Fruit fly (Drosophila melanogaster) whole organism, embryonic: ENCODE data around the gene CG44005.
A peak's percentile ranks its signal among the peaks of the same experiment; 100 is the strongest.

ENCODE experiments used
- Bdp1 ChIP-seq: fragments of 200-800 bp; sonication (Bioruptor generic); optimal IDR thresholded peaks from 3 replicates; lab custom pipeline; 2016; ENCODE audit warnings: missing biosample characterization, missing genetic modification characterization
- CG1024 ChIP-seq: fragments of 200-800 bp; sonication (Bioruptor generic); IDR thresholded peaks from 2 replicates; pipeline ENCODE4 v1.3.6; 2022; ENCODE audit warnings: missing biosample characterization, missing genetic modification characterization
- CG10565 ChIP-seq: fragments of 200-800 bp; sonication (Bioruptor generic); optimal IDR thresholded peaks from 3 replicates; lab custom pipeline; 2016; ENCODE audit warnings: missing biosample characterization, mild to moderate bottlenecking, missing genetic modification characterization
- CG11398 ChIP-seq: fragments of 200-800 bp; sonication (Bioruptor generic); optimal IDR thresholded peaks from 2 replicates; lab custom pipeline; 2016; ENCODE audit warnings: missing biosample characterization, missing genetic modification characterization
- CG12299 ChIP-seq: fragments of 200-800 bp; sonication (Bioruptor generic); optimal IDR thresholded peaks from 2 replicates; lab custom pipeline; 2018; ENCODE audit warnings: missing biosample characterization, mild to moderate bottlenecking, missing genetic modification characterization
- CG13424 ChIP-seq: fragments of 200-800 bp; sonication (Bioruptor generic); optimal IDR thresholded peaks from 2 replicates; lab custom pipeline; 2019; ENCODE audit warnings: missing biosample characterization, mild to moderate bottlenecking, missing genetic modification characterization, moderate library complexity
- CG14441 ChIP-seq: fragments of 200-800 bp; sonication (Bioruptor generic); IDR thresholded peaks from 2 replicates; pipeline ENCODE4 v1.3.6; 2022; ENCODE audit warnings: missing biosample characterization, missing genetic modification characterization
- CG14667 ChIP-seq: fragments of 200-800 bp; sonication (Bioruptor generic); IDR thresholded peaks from 2 replicates; pipeline ENCODE4 v1.3.6; 2022; ENCODE audit warnings: missing biosample characterization, missing genetic modification characterization
- CG15696 ChIP-seq: fragments of 200-800 bp; sonication (Bioruptor generic); optimal IDR thresholded peaks from 2 replicates; lab custom pipeline; 2019; ENCODE audit warnings: missing biosample characterization, mild to moderate bottlenecking, missing genetic modification characterization, moderate library complexity
- CG18011 ChIP-seq: fragments of 200-800 bp; sonication (Bioruptor generic); optimal IDR thresholded peaks from 2 replicates; lab custom pipeline; 2017; ENCODE audit warnings: missing biosample characterization, missing genetic modification characterization, mild to moderate bottlenecking, moderate library complexity, missing genotype
- CG18476 ChIP-seq: fragments of 200-800 bp; sonication (Bioruptor generic); optimal IDR thresholded peaks from 2 replicates; lab custom pipeline; 2016; ENCODE audit warnings: missing biosample characterization, mild to moderate bottlenecking, missing genetic modification characterization
- CG2199 ChIP-seq: fragments of 200-800 bp; sonication (Bioruptor generic); IDR thresholded peaks from 3 replicates; pipeline ENCODE4 v1.3.6; 2022; ENCODE audit warnings: missing biosample characterization, missing genetic modification characterization
- CG2712 ChIP-seq: fragments of 200-800 bp; optimal IDR thresholded peaks from 3 replicates; lab custom pipeline; 2019; ENCODE audit warnings: missing biosample characterization, mild to moderate bottlenecking, missing genetic modification characterization, moderate library complexity
- CG30403 ChIP-seq: fragments of 200-800 bp; sonication (Bioruptor generic); optimal IDR thresholded peaks from 3 replicates; lab custom pipeline; 2016; ENCODE audit warnings: missing biosample characterization, missing genetic modification characterization
- CG31224 ChIP-seq: fragments of 200-800 bp; sonication (Bioruptor generic); IDR thresholded peaks from 2 replicates; pipeline ENCODE4 v1.3.6; 2022; ENCODE audit warnings: missing biosample characterization, missing genetic modification characterization
- CG3995 ChIP-seq: fragments of 200-800 bp; sonication (Bioruptor generic); optimal IDR thresholded peaks from 3 replicates; lab custom pipeline; 2016; ENCODE audit warnings: missing biosample characterization, missing genetic modification characterization
- CG42726 ChIP-seq: fragments of 200-800 bp; sonication (Bioruptor generic); IDR thresholded peaks from 2 replicates; pipeline ENCODE4 v1.3.6; 2022; ENCODE audit warnings: missing biosample characterization, missing genetic modification characterization; ENCODE audit not compliant: partially characterized antibody
- CG4360 ChIP-seq: fragments of 200-800 bp; sonication (Bioruptor generic); IDR thresholded peaks from 2 replicates; pipeline ENCODE4 v1.3.6; 2022; ENCODE audit warnings: missing biosample characterization, missing genetic modification characterization
- CG6272 ChIP-seq: fragments of 200-800 bp; sonication (Bioruptor generic); IDR thresholded peaks from 2 replicates; pipeline ENCODE4 v1.3.6; 2022; ENCODE audit warnings: missing biosample characterization, missing genetic modification characterization
- CG7556 ChIP-seq: fragments of 200-800 bp; sonication (Bioruptor generic); optimal IDR thresholded peaks from 2 replicates; lab custom pipeline; 2017; ENCODE audit warnings: missing biosample characterization, mild to moderate bottlenecking, missing genetic modification characterization
- CG7987 ChIP-seq: fragments of 200-800 bp; sonication (Bioruptor generic); optimal IDR thresholded peaks from 2 replicates; lab custom pipeline; 2018; ENCODE audit warnings: missing biosample characterization, mild to moderate bottlenecking, missing genetic modification characterization, moderate library complexity
- CG8359 ChIP-seq: fragments of 200-800 bp; sonication (Bioruptor generic); optimal IDR thresholded peaks from 2 replicates; lab custom pipeline; 2017; ENCODE audit warnings: missing biosample characterization, mild to moderate bottlenecking, missing genetic modification characterization, borderline replicate concordance
- CG8478 ChIP-seq: fragments of >200 bp; optimal IDR thresholded peaks from 2 replicates; lab custom pipeline; 2018
- CHES-1-like ChIP-seq: fragments of 200-800 bp; sonication (Bioruptor generic); optimal IDR thresholded peaks from 2 replicates; lab custom pipeline; 2016; ENCODE audit warnings: missing biosample characterization, missing genetic modification characterization
- Dbx ChIP-seq: fragments of 200-800 bp; sonication (Bioruptor generic); IDR thresholded peaks from 3 replicates; pipeline ENCODE4 v1.3.6; 2022; ENCODE audit warnings: missing biosample characterization, missing genetic modification characterization
- HLH54F ChIP-seq: fragments of 200-800 bp; sonication (Bioruptor generic); optimal IDR thresholded peaks from 3 replicates; lab custom pipeline; 2016; ENCODE audit warnings: missing biosample characterization, missing genetic modification characterization
- Hr51 ChIP-seq, 2 experiments: fragments of 200-800 bp; sonication (Bioruptor generic); optimal IDR thresholded peaks; 2 replicates in 1 of 2; 3 replicates in 1 of 2; lab custom pipeline; 2016 to 2018; ENCODE audit warnings: missing biosample characterization in 2 of 2, missing genetic modification characterization in 2 of 2, mild to moderate bottlenecking in 1 of 2, moderate library complexity in 1 of 2
- Hr78 ChIP-seq, 2 experiments: fragments of 200-800 bp in 1 of 2; fragments of >200 bp in 1 of 2; sonication (Bioruptor generic) in 1 of 2; optimal IDR thresholded peaks; 2 replicates each; lab custom pipeline; 2017 to 2019; ENCODE audit warnings: missing biosample characterization in 2 of 2, missing genetic modification characterization in 2 of 2, mild to moderate bottlenecking in 1 of 2, moderate library complexity in 1 of 2
- Hsf ChIP-seq: fragments of 200-800 bp; sonication (Bioruptor generic); optimal IDR thresholded peaks from 3 replicates; lab custom pipeline; 2016; ENCODE audit warnings: missing biosample characterization, missing genetic modification characterization
- NC2α ChIP-seq: fragments of 200-800 bp; sonication (Bioruptor generic); optimal IDR thresholded peaks from 2 replicates; lab custom pipeline; 2016; ENCODE audit warnings: missing biosample characterization, missing genetic modification characterization
- NfI ChIP-seq: fragments of 200-800 bp; sonication (Bioruptor generic); optimal IDR thresholded peaks from 3 replicates; lab custom pipeline; 2018; ENCODE audit warnings: missing biosample characterization, mild to moderate bottlenecking, missing genetic modification characterization, moderate library complexity
- Pdp1 ChIP-seq, 2 experiments: fragments of 200-800 bp; sonication (Bioruptor generic); optimal IDR thresholded peaks; 3 replicates each; lab custom pipeline; 2016; ENCODE audit warnings: missing biosample characterization in 2 of 2, missing genetic modification characterization in 2 of 2, mild to moderate bottlenecking in 1 of 2, moderate library complexity in 1 of 2
- Side ChIP-seq: fragments of 200-800 bp; sonication (Bioruptor generic); optimal IDR thresholded peaks from 2 replicates; lab custom pipeline; 2016; ENCODE audit warnings: missing biosample characterization, missing genetic modification characterization
- Stat92E ChIP-seq, 3 experiments: fragments of >200 bp in 2 of 3; fragments of 200-800 bp in 1 of 3; sonication (Bioruptor generic) in 1 of 3; optimal IDR thresholded peaks; 2 replicates each; lab custom pipeline; 2017 to 2019; ENCODE audit warnings: missing biosample characterization in 3 of 3, missing genetic modification characterization in 3 of 3, mild to moderate bottlenecking in 1 of 3, moderate library complexity in 1 of 3
- amos ChIP-seq: fragments of 200-800 bp; sonication (Bioruptor generic); IDR thresholded peaks from 2 replicates; pipeline ENCODE4 v1.3.6; 2022; ENCODE audit warnings: missing biosample characterization, missing genetic modification characterization; ENCODE audit not compliant: partially characterized antibody
- bigmax ChIP-seq: fragments of 200-800 bp; sonication (Bioruptor generic); optimal IDR thresholded peaks from 2 replicates; lab custom pipeline; 2018; ENCODE audit warnings: missing biosample characterization, mild to moderate bottlenecking, missing genetic modification characterization
- br ChIP-seq: fragments of >200 bp; optimal IDR thresholded peaks from 2 replicates; lab custom pipeline; 2017
- cato ChIP-seq: fragments of 200-800 bp; sonication (Bioruptor generic); optimal IDR thresholded peaks from 2 replicates; lab custom pipeline; 2016; ENCODE audit warnings: missing biosample characterization, missing genetic modification characterization, borderline replicate concordance
- exex ChIP-seq: fragments of 200-800 bp; sonication (Bioruptor generic); optimal IDR thresholded peaks from 4 replicates; lab custom pipeline; 2018; ENCODE audit warnings: missing biosample characterization, mild to moderate bottlenecking, missing genetic modification characterization, moderate library complexity
- hth ChIP-seq: fragments of >200 bp; optimal IDR thresholded peaks from 2 replicates; lab custom pipeline; 2017; ENCODE audit warnings: inconsistent platforms
- inv ChIP-seq: fragments of 200-800 bp; sonication (Bioruptor generic); IDR thresholded peaks from 2 replicates; pipeline ENCODE4 v1.3.6; 2022; ENCODE audit warnings: missing biosample characterization, missing genetic modification characterization; ENCODE audit not compliant: partially characterized antibody
- mam ChIP-seq: fragments of 200-800 bp; sonication (Bioruptor generic); optimal IDR thresholded peaks from 3 replicates; lab custom pipeline; 2016; ENCODE audit warnings: missing biosample characterization, missing genetic modification characterization
- nerfin-2 ChIP-seq: fragments of 200-800 bp; sonication (Bioruptor generic); IDR thresholded peaks from 2 replicates; pipeline ENCODE4 v1.3.6; 2022; ENCODE audit warnings: missing biosample characterization, missing genetic modification characterization; ENCODE audit not compliant: partially characterized antibody
- otp ChIP-seq: fragments of 200-800 bp; sonication (Bioruptor generic); IDR thresholded peaks from 3 replicates; pipeline ENCODE4, ENCODE4 v1.3.6; 2022; ENCODE audit warnings: missing biosample characterization, missing genetic modification characterization
- pb ChIP-seq: fragments of 200-800 bp; sonication (Bioruptor generic); optimal IDR thresholded peaks from 3 replicates; lab custom pipeline; 2016; ENCODE audit warnings: missing biosample characterization, missing genetic modification characterization
- schlank ChIP-seq: fragments of 200-800 bp; sonication (Bioruptor generic); optimal IDR thresholded peaks from 2 replicates; lab custom pipeline; 2018; ENCODE audit warnings: missing biosample characterization, mild to moderate bottlenecking, missing genetic modification characterization
- tio ChIP-seq: fragments of 200-800 bp; sonication (Bioruptor generic); optimal IDR thresholded peaks from 2 replicates; lab custom pipeline; 2017; ENCODE audit warnings: missing biosample characterization, missing genetic modification characterization, inconsistent platforms
- wdn ChIP-seq: fragments of 200-800 bp; sonication (Bioruptor generic); IDR thresholded peaks from 2 replicates; pipeline ENCODE4 v1.3.6; 2022; ENCODE audit warnings: missing biosample characterization, missing genetic modification characterization

The CG44005 gene

dm6 chr3L:18029546-18030300, 42.2 kb downstream of the CG44005 start (continued):
- TF ChIP-seq CG12299 (tag; lab: Kevin White, UChicago) (peak; percentile 59), Bdp1 (GFP tag; lab: Kevin White, UChicago) (peak; percentile 76), CG18011 (peak; percentile 31), wdn (GFP tag; lab: Robert Waterston, UW) (no peak; the same call in 1 of the 2 replicates), CG14667 (GFP tag; lab: Robert Waterston, UW) (no peak), Dbx (GFP tag; lab: Robert Waterston, UW) (peak; percentile 67; the same call in 2 of the 3 replicates), CG8359 (GFP tag; lab: Kevin White, UChicago) (peak; percentile 45), Stat92E (GFP tag; optimal IDR thresholded peaks at IDR 0.05; lab: Kevin White, UChicago) (no peak), nerfin-2 (GFP tag; lab: Robert Waterston, UW) (no peak), inv (no peak), amos (GFP tag; lab: Robert Waterston, UW) (no peak; the same call in 1 of the 2 replicates), CG11398 (GFP tag; lab: Kevin White, UChicago) (peak; percentile 84), Hr78 (GFP tag; optimal IDR thresholded peaks at IDR 0.05; lab: Kevin White, UChicago) (peak in 1 of 2 experiments; percentile 35), mam (GFP tag; lab: Kevin White, UChicago) (no peak), CG13424 (peak; percentile 65), schlank (tag; lab: Kevin White, UChicago) (peak; percentile 61), CG2199 (GFP tag; lab: Robert Waterston, UW) (peak; percentile 93; the same call in 2 of the 3 replicates), HLH54F (GFP tag; lab: Kevin White, UChicago) (no peak), CG31224 (GFP tag; lab: Robert Waterston, UW) (no peak), CG42726 (GFP tag; lab: Robert Waterston, UW) (peak; percentile 7; the same call in 1 of the 2 replicates), tio (peak; percentile 58), CG14441 (GFP tag; lab: Robert Waterston, UW) (peak; percentile 44; the same call in 1 of the 2 replicates), exex (tag; lab: Kevin White, UChicago) (peak; percentile 60), hth (no peak), pb (GFP tag; lab: Kevin White, UChicago) (peak; percentile 25), cato (GFP tag; lab: Kevin White, UChicago) (peak; percentile 63), CG15696 (peak; percentile 79), Hsf (GFP tag; lab: Kevin White, UChicago) (peak; percentile 23), otp (GFP tag; lab: Robert Waterston, UW) (peak; percentile 83; the same call in 2 of the 3 replicates), br (lab: Kevin White, UChicago) (no peak), CG8478 (lab: Kevin White, UChicago) (no peak), Pdp1 (GFP tag; optimal IDR thresholded peaks at IDR 0.05; lab: Kevin White, UChicago) (peak; percentile 40 to 82), NC2α (peak; percentile 71), CG18476 (peak; percentile 43), Side (GFP tag; lab: Kevin White, UChicago) (peak; percentile 62), Hr51 (GFP tag; optimal IDR thresholded peaks at IDR 0.05; lab: Kevin White, UChicago) (peak; percentile 45 to 69), CG4360 (GFP tag; lab: Robert Waterston, UW) (peak; percentile 65), CG6272 (no peak), CG7556 (GFP tag; lab: Kevin White, UChicago) (peak; percentile 88), CG30403 (GFP tag; lab: Kevin White, UChicago) (peak; percentile 54), bigmax (GFP tag; lab: Kevin White, UChicago) (peak; percentile 64), CG2712 (peak; percentile 54), CG7987 (GFP tag; lab: Kevin White, UChicago) (peak; percentile 92), CHES-1-like (peak; percentile 70), CG1024 (GFP tag; lab: Robert Waterston, UW) (peak; percentile 73), CG3995 (no peak), NfI (GFP tag; lab: Kevin White, UChicago) (peak; percentile 5), CG10565 (peak; percentile 36)
